Worm (Caenorhabditis elegans) whole organism, L1 larva: ENCODE measurements around the gene chil-21.

Source experiments
- C16A3.4 ChIP-seq: fragments of 150-350 bp; optimal IDR thresholded peaks from 2 replicates; lab custom pipeline; 2014; ENCODE audit warnings: missing biosample characterization, missing genetic modification characterization
- F16B12.6 ChIP-seq: fragments of 150-350 bp; optimal IDR thresholded peaks from 2 replicates; lab custom pipeline; 2014; ENCODE audit warnings: missing biosample characterization, missing genetic modification characterization
- Y116A8C.19 ChIP-seq: sonication (generic microtip); optimal IDR thresholded peaks from 2 replicates; lab custom pipeline; 2016; ENCODE audit warnings: missing compliant biosample characterization, missing genetic modification characterization, borderline replicate concordance
- ama-1 ChIP-seq: fragments of 150-350 bp; optimal IDR thresholded peaks from 2 replicates; lab custom pipeline; 2014
- ceh-63 ChIP-seq: fragments of 200-800 bp; sonication (Bioruptor generic); optimal IDR thresholded peaks from 2 replicates; lab custom pipeline; 2018; ENCODE audit warnings: mild to moderate bottlenecking, missing genetic modification characterization, missing compliant biosample characterization
- ceh-8 ChIP-seq: fragments of 200-800 bp; sonication (Bioruptor generic); optimal IDR thresholded peaks from 2 replicates; lab custom pipeline; 2018; ENCODE audit warnings: mild to moderate bottlenecking, missing genetic modification characterization, moderate library complexity, missing compliant biosample characterization
- ceh-88 ChIP-seq: fragments of 200-800 bp; sonication (Bioruptor generic); IDR thresholded peaks from 2 replicates; pipeline ENCODE4 v1.3.6; 2022; ENCODE audit warnings: missing genetic modification characterization, missing compliant biosample characterization
- ceh-90 ChIP-seq: sonication (generic microtip); optimal IDR thresholded peaks from 2 replicates; lab custom pipeline; 2016; ENCODE audit warnings: missing genetic modification characterization, missing compliant biosample characterization
- ces-1 ChIP-seq: fragments of 150-350 bp; optimal IDR thresholded peaks from 2 replicates; lab custom pipeline; 2014; ENCODE audit warnings: missing biosample characterization, missing genetic modification reagents, missing genetic modification characterization
- dpl-1 ChIP-seq, 3 experiments: fragments of 150-350 bp in 2 of 3; sonication (generic microtip) in 1 of 3; optimal IDR thresholded peaks; 2 replicates each; lab custom pipeline; 2014 to 2017; ENCODE audit warnings: missing biosample characterization in 3 of 3, missing genetic modification characterization in 3 of 3, missing genetic modification reagents in 3 of 3
- efl-3 ChIP-seq: fragments of 200-800 bp; sonication (Bioruptor generic); optimal IDR thresholded peaks from 2 replicates; lab custom pipeline; 2018; ENCODE audit warnings: mild to moderate bottlenecking, missing genetic modification characterization, missing compliant biosample characterization
- egl-27 ChIP-seq, 2 experiments: fragments of 150-350 bp in 1 of 2; sonication (generic microtip); optimal IDR thresholded peaks; 3 replicates each; lab custom pipeline; 2017 to 2018; ENCODE audit warnings: missing biosample characterization in 2 of 2, missing genetic modification characterization in 2 of 2, missing genetic modification reagents in 2 of 2
- elt-2 ChIP-seq: sonication (generic microtip); optimal IDR thresholded peaks from 2 replicates; lab custom pipeline; 2016; ENCODE audit warnings: missing genetic modification characterization, mild to moderate bottlenecking, inconsistent platforms, missing compliant biosample characterization, missing genetic modification reagents
- fkh-8 ChIP-seq: sonication (generic microtip); optimal IDR thresholded peaks from 2 replicates; lab custom pipeline; 2016; ENCODE audit warnings: mild to moderate bottlenecking, missing genetic modification characterization, missing compliant biosample characterization
- fos-1 ChIP-seq: fragments of 150-350 bp; optimal IDR thresholded peaks from 2 replicates; lab custom pipeline; 2014; ENCODE audit warnings: missing biosample characterization, missing genetic modification characterization
- grh-1 ChIP-seq: fragments of 200-800 bp; sonication (Bioruptor generic); IDR thresholded peaks from 2 replicates; pipeline ENCODE4 v1.3.6; 2022; ENCODE audit warnings: missing genetic modification reagents, missing genetic modification characterization, missing compliant biosample characterization
- hlh-17 ChIP-seq: fragments of 200-800 bp; sonication (Bioruptor generic); optimal IDR thresholded peaks from 2 replicates; lab custom pipeline; 2018; ENCODE audit warnings: missing genetic modification characterization, mild to moderate bottlenecking, missing compliant biosample characterization, moderate library complexity, borderline replicate concordance
- hlh-4 ChIP-seq: sonication (generic microtip); optimal IDR thresholded peaks from 2 replicates; lab custom pipeline; 2016; ENCODE audit warnings: mild to moderate bottlenecking, missing genetic modification characterization, missing compliant biosample characterization
- hpl-2 ChIP-seq: fragments of 150-350 bp; optimal IDR thresholded peaks from 2 replicates; lab custom pipeline; 2014; ENCODE audit warnings: missing biosample characterization, missing genetic modification reagents, missing genetic modification characterization
- irx-1 ChIP-seq: sonication (generic microtip); optimal IDR thresholded peaks from 2 replicates; lab custom pipeline; 2016; ENCODE audit warnings: missing genetic modification characterization, missing compliant biosample characterization
- isw-1 ChIP-seq: fragments of 200-800 bp; sonication (Bioruptor generic); IDR thresholded peaks from 2 replicates; pipeline ENCODE4 v1.3.6; 2022; ENCODE audit warnings: missing genetic modification characterization, missing compliant biosample characterization
- jun-1 ChIP-seq: fragments of 150-350 bp; optimal IDR thresholded peaks from 2 replicates; lab custom pipeline; 2014; ENCODE audit warnings: missing biosample characterization, missing genetic modification reagents, missing genetic modification characterization
- lin-13 ChIP-seq: fragments of 150-350 bp; optimal IDR thresholded peaks from 2 replicates; lab custom pipeline; 2014; ENCODE audit warnings: missing biosample characterization, missing genetic modification reagents, missing genetic modification characterization
- lin-14 ChIP-seq: fragments of 200-800 bp; sonication (Bioruptor generic); optimal IDR thresholded peaks from 2 replicates; lab custom pipeline; 2018; ENCODE audit warnings: mild to moderate bottlenecking, missing genetic modification characterization, moderate library complexity, missing compliant biosample characterization
- lin-35 ChIP-seq, 2 experiments: fragments of 150-350 bp; optimal IDR thresholded peaks; 2 replicates each; lab custom pipeline; 2014; ENCODE audit warnings: missing biosample characterization in 2 of 2, missing genetic modification characterization in 2 of 2, missing genetic modification reagents in 2 of 2
- lin-39 ChIP-seq: fragments of 150-350 bp; optimal IDR thresholded peaks from 2 replicates; lab custom pipeline; 2014; ENCODE audit warnings: missing biosample characterization, missing genetic modification reagents, missing genetic modification characterization
- lir-3 ChIP-seq: sonication (generic microtip); optimal IDR thresholded peaks from 2 replicates; lab custom pipeline; 2016; ENCODE audit warnings: mild to moderate bottlenecking, missing genetic modification characterization, moderate library complexity, missing compliant biosample characterization; ENCODE audit not compliant: poor library complexity
- lsy-2 ChIP-seq, 2 experiments: fragments of 150-350 bp; optimal IDR thresholded peaks; 2 replicates each; lab custom pipeline; 2014; ENCODE audit warnings: missing biosample characterization in 2 of 2, missing genetic modification characterization in 2 of 2
- mdl-1 ChIP-seq, 2 experiments: fragments of 150-350 bp; optimal IDR thresholded peaks; 2 replicates each; lab custom pipeline; 2014 to 2017; ENCODE audit warnings: missing biosample characterization in 2 of 2, missing genetic modification characterization in 2 of 2, inconsistent platforms in 1 of 2
- mep-1 ChIP-seq: fragments of 150-350 bp; optimal IDR thresholded peaks from 2 replicates; lab custom pipeline; 2014; ENCODE audit warnings: missing biosample characterization, missing genetic modification characterization
- nhr-28 ChIP-seq: fragments of 150-350 bp; optimal IDR thresholded peaks from 2 replicates; lab custom pipeline; 2014; ENCODE audit warnings: missing biosample characterization, missing genetic modification characterization
- nhr-71 ChIP-seq: sonication (generic microtip); optimal IDR thresholded peaks from 2 replicates; lab custom pipeline; 2016; ENCODE audit warnings: mild to moderate bottlenecking, missing genetic modification characterization, moderate library complexity, missing compliant biosample characterization
- nhr-76 ChIP-seq: sonication (generic microtip); optimal IDR thresholded peaks from 2 replicates; lab custom pipeline; 2017; ENCODE audit warnings: missing biosample characterization, missing genetic modification characterization
- nhr-77 ChIP-seq: fragments of 150-350 bp; optimal IDR thresholded peaks from 2 replicates; lab custom pipeline; 2014; ENCODE audit warnings: missing biosample characterization, missing genetic modification characterization
- nhr-85 ChIP-seq: sonication (generic microtip); peaks from one replicate; lab custom pipeline; 2016; ENCODE audit warnings: missing genetic modification characterization, inconsistent platforms, missing compliant biosample characterization
- nhr-90 ChIP-seq: sonication (generic microtip); optimal IDR thresholded peaks from 2 replicates; lab custom pipeline; 2016; ENCODE audit warnings: mild to moderate bottlenecking, missing genetic modification characterization, missing compliant biosample characterization; ENCODE audit not compliant: poor library complexity
- pag-3 ChIP-seq: sonication (generic microtip); optimal IDR thresholded peaks from 2 replicates; lab custom pipeline; 2017; ENCODE audit warnings: missing genetic modification characterization, mild to moderate bottlenecking, missing compliant biosample characterization, antibody characterized with exemption, borderline replicate concordance; ENCODE audit not compliant: insufficient read depth
- pax-3 ChIP-seq: fragments of 200-800 bp; sonication (Bioruptor generic); optimal IDR thresholded peaks from 2 replicates; lab custom pipeline; 2018; ENCODE audit warnings: mild to moderate bottlenecking, missing genetic modification characterization, moderate library complexity, missing compliant biosample characterization
- rnt-1 ChIP-seq: sonication (generic microtip); optimal IDR thresholded peaks from 2 replicates; lab custom pipeline; 2016; ENCODE audit warnings: mild to moderate bottlenecking, missing genetic modification characterization, moderate library complexity, missing compliant biosample characterization
- snpc-4 ChIP-seq: fragments of 150-350 bp; optimal IDR thresholded peaks from 2 replicates; lab custom pipeline; 2014; ENCODE audit warnings: missing biosample characterization, missing genetic modification characterization
- snu-23 ChIP-seq: sonication (generic microtip); optimal IDR thresholded peaks from 2 replicates; lab custom pipeline; 2016; ENCODE audit warnings: missing genetic modification characterization, missing compliant biosample characterization
- sup-37 ChIP-seq: fragments of 200-800 bp; sonication (Bioruptor generic); optimal IDR thresholded peaks from 2 replicates; lab custom pipeline; 2018; ENCODE audit warnings: mild to moderate bottlenecking, missing genetic modification characterization, missing compliant biosample characterization
- swsn-7 ChIP-seq: sonication (generic microtip); optimal IDR thresholded peaks from 2 replicates; lab custom pipeline; 2016; ENCODE audit warnings: missing genetic modification characterization, missing compliant biosample characterization
- unc-30 ChIP-seq: sonication (generic microtip); optimal IDR thresholded peaks from 2 replicates; lab custom pipeline; 2017; ENCODE audit warnings: missing biosample characterization, missing genetic modification characterization
- unc-86 ChIP-seq: sonication (generic microtip); optimal IDR thresholded peaks from 2 replicates; lab custom pipeline; 2016; ENCODE audit warnings: missing genetic modification characterization, missing compliant biosample characterization
- unc-98 ChIP-seq: fragments of 200-800 bp; sonication (Bioruptor generic); IDR thresholded peaks from 2 replicates; pipeline ENCODE4 v1.3.6; 2022; ENCODE audit warnings: missing genetic modification characterization, missing compliant biosample characterization
- xbp-1 ChIP-seq: sonication (generic microtip); optimal IDR thresholded peaks from 2 replicates; lab custom pipeline; 2016; ENCODE audit warnings: missing genetic modification characterization, missing compliant biosample characterization
- zag-1 ChIP-seq: fragments of 150-350 bp; optimal IDR thresholded peaks from 2 replicates; lab custom pipeline; 2014; ENCODE audit warnings: missing biosample characterization, missing genetic modification characterization
- ztf-11 ChIP-seq, 2 experiments: sonication (generic microtip); optimal IDR thresholded peaks; 2 replicates each; lab custom pipeline; 2016 to 2017; ENCODE audit warnings: missing genetic modification characterization in 2 of 2, missing biosample characterization in 1 of 2, missing compliant biosample characterization in 1 of 2
- ztf-4 ChIP-seq: fragments of 150-350 bp; optimal IDR thresholded peaks from 2 replicates; lab custom pipeline; 2014; ENCODE audit warnings: missing biosample characterization, missing genetic modification characterization

Gene chil-21

ce11 chrII:9416381-9417276 is 45.2 kb downstream of the chil-21 start, which contains the start of the genes gss-1 and chch-3:
Gene gss-1, minus strand, starts transcription at chrII:9416431.
Gene chch-3, plus strand, starts transcription at chrII:9417013.
- TF ChIP-seq ces-1 (GFP tag; lab: Kevin White, UChicago) (no peak), fos-1 (no peak), irx-1 (tag; lab: Kevin White, UChicago) (no peak), lir-3 (no peak), lin-13 (GFP tag; lab: Kevin White, UChicago) (peak; percentile 42), nhr-76 (tag; lab: Kevin White, UChicago) (no peak), ztf-11 (tag; optimal IDR thresholded peaks at IDR 0.05; lab: Kevin White, UChicago) (no peak), F16B12.6 (tag; lab: Kevin White, UChicago) (peak; percentile 58), isw-1 (GFP tag; lab: Robert Waterston, UW) (peak; percentile 63), rnt-1 (tag; lab: Kevin White, UChicago) (peak; percentile 79), elt-2 (tag; lab: Kevin White, UChicago) (peak; percentile 4), unc-98 (GFP tag; lab: Robert Waterston, UW) (no peak), mdl-1 (tag; optimal IDR thresholded peaks at IDR 0.05; lab: Kevin White, UChicago) (peak in 1 of 2 experiments; percentile 63), ceh-88 (GFP tag; lab: Robert Waterston, UW) (no peak), unc-86 (tag; lab: Kevin White, UChicago) (peak; percentile 21), hlh-4 (tag; lab: Kevin White, UChicago) (no peak), Y116A8C.19 (tag; lab: Kevin White, UChicago) (no peak), ceh-63 (GFP tag; lab: Kevin White, UChicago) (no peak), fkh-8 (tag; lab: Kevin White, UChicago) (peak; percentile 42), hpl-2 (GFP tag; lab: Kevin White, UChicago) (no peak), lin-14 (GFP tag; lab: Kevin White, UChicago) (peak; percentile 81), mep-1 (tag; lab: Kevin White, UChicago) (peak; percentile 78), grh-1 (GFP tag; lab: Robert Waterston, UW) (peak; percentile 49; the same call in 1 of the 2 replicates), lin-35 (GFP tag; optimal IDR thresholded peaks at IDR 0.05; lab: Kevin White, UChicago) (peak; percentile 75 to 81), C16A3.4 (tag; lab: Kevin White, UChicago) (peak; percentile 38), unc-30 (tag; lab: Kevin White, UChicago) (no peak), egl-27 (tag; optimal IDR thresholded peaks at IDR 0.05; lab: Kevin White, UChicago) (no peak), swsn-7 (peak; percentile 66), sup-37 (no peak), pag-3 (tag; lab: Kevin White, UChicago) (no peak), ztf-4 (tag; lab: Kevin White, UChicago) (no peak), jun-1 (no peak), ceh-8 (GFP tag; lab: Kevin White, UChicago) (peak; percentile 24), hlh-17 (GFP tag; lab: Kevin White, UChicago) (no peak), zag-1 (no peak), snpc-4 (tag; lab: Kevin White, UChicago) (peak; percentile 46), lin-39 (peak; percentile 49), snu-23 (GFP tag; lab: Kevin White, UChicago) (peak; percentile 74), ceh-90 (tag; lab: Kevin White, UChicago) (no peak), nhr-90 (tag; lab: Kevin White, UChicago) (peak; percentile 28), nhr-85 (tag; lab: Kevin White, UChicago) (peak; percentile 80), nhr-77 (tag; lab: Kevin White, UChicago) (peak; percentile 7), efl-3 (GFP tag; lab: Kevin White, UChicago) (no peak), nhr-71 (tag; lab: Kevin White, UChicago) (peak; percentile 80), dpl-1 (GFP tag; optimal IDR thresholded peaks at IDR 0.05; lab: Kevin White, UChicago) (peak; percentile 44 to 77 (median 75)), pax-3 (tag; lab: Kevin White, UChicago) (no peak), lsy-2 (tag; optimal IDR thresholded peaks at IDR 0.05; lab: Kevin White, UChicago) (peak; percentile 71 to 84), ama-1 (lab: Kevin White, UChicago) (no peak), nhr-28 (tag; lab: Kevin White, UChicago) (no peak), xbp-1 (tag; lab: Kevin White, UChicago) (peak; percentile 65)
